Fruit fly (Drosophila melanogaster): ENCODE results near the gene ksh.

Gene ksh

DNA sequence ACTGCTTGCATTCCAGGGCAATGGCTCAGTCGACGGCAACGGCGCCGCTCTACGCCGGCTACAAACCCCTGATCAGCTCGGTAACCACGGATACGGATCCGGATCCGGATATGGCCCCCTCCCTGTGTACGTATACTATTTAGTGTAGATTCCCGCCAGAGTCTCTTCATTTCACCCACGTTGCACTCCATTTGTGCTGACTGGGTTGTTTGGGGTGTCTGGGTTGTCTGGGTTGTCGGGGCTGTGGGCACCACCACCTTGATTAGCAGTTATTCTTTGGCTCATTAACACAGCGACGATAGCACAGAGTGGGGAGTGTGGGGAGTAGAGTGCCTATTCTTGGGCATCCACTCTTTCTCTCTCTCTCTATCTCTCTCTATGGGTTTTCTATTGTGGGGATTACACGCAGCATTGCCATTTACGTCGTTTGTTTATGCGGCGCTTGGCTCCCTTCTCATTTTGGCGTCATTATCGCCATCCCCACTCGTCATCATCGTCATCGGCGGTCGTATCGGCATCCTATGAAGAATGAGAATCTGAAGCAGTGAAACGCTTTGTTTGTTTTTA is 4.0 kb upstream of the ksh start:
- TF ChIP-seq CG8478 (optimal IDR thresholded peaks at IDR 0.05) (no peak), psq (optimal IDR thresholded peaks at IDR 0.05) (no peak), EcR (GFP tag; optimal IDR thresholded peaks at IDR 0.05) (no peak), usp (GFP tag; optimal IDR thresholded peaks at IDR 0.05) (no peak), pan (optimal IDR thresholded peaks at IDR 0.05) (no peak), Dll (optimal IDR thresholded peaks at IDR 0.05) (no peak)

DNA sequence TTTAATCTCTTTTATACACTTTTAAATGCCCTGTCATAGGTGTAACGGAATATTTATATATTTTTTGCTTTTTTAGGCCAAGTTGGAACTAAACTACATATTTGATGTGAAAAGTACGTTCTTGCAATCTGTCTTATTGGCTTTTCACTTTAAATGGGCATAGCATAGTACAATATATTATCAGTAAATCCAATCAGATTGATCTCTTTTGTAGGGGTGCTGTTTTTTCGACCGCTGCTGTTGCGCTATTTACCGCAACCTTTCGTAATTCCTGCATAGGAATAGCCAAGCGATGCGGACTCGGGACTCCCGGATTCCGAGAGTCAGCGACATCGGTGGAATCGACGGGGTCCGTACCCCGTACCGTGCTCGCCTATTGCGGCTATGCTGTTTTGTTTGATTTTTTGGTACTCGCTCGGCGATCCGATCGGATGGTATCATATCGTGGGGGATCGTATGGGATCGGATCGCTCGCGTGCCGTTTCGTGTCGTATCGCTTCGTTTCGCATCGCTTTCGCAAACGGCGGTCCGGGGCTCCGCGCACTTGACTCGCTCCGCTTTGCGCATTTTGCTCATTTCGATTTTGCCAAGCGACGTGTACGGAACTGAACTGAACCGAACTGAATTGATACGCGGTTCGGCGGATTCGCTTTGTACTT is 3.1 kb upstream of the ksh start:
- TF ChIP-seq pan (optimal IDR thresholded peaks at IDR 0.05), result peak; percentile 40
- TF ChIP-seq usp (GFP tag; optimal IDR thresholded peaks at IDR 0.05), result no peak
- TF ChIP-seq CG8478 (optimal IDR thresholded peaks at IDR 0.05), result no peak

DNA sequence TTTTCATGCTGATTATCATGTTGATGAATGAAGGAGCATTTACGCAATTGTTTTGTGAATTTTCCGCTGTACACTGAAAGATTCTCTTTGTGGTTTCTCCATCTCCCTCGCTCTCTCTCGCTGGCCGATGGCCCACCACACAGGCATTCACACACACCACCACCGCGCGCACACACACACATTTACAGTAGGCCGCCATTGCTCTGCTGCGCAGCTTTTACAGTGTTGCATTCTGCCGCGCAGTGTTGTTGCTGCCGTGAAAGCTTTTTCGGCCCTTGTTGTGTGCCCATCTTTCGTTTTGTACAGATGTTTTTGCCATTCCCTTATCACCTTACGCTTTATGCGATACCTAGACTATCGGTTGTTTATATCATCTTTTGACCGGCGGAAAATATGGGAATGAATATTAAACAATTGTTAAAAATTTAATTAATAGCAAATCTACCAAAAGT is 2.0 kb upstream of the ksh start:
- no peak for TF ChIP-seq CG8478 (optimal IDR thresholded peaks at IDR 0.05)
- TF ChIP-seq pan (optimal IDR thresholded peaks at IDR 0.05), result no peak

DNA sequence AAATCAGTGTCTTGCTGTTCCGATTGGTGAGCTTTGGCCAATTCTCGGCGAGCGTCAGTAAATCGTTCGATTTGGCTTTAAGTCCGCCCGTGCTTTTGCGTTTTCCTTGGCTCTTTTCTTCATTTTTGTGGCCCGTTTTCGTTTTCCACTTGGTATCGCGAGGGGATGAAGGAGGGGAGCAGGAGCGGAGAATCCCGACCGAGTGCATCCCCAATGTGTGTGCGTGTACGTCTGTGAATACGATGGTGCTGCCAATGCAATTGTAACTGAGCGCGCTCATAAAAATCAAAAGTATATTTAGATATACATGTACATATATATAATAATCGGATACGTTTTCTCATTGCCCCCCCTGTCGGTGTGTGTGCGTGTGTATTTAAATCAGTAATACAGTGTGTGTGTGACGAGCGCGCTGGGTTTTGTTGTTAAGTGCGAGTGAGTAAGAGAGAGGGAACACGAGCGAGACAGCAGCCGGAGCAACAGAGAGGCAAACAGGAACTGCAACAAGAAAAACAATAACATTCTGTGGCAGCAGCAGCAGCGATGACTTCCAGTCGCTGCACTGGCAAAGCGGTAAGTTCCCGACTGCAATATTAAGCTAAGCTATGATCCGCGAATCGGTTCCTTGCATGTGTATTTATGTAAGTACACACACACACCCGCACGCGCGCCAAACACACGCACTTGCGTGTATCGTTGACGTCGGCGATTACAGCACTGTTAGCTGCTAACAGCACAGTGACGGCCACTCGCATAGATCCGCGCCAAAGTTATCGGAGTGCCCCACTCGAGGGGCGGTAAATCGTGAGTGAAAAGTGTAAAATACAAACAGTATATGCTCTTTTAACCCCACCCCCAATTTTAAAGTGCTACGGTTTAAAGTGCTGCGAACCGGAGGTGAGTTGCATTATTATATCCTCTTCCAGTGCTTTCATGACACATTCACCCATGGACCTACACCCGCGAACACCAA is 1.1 kb upstream of the ksh start:
- TF ChIP-seq CG8478 (optimal IDR thresholded peaks at IDR 0.05), result peak; percentile 92
- TF ChIP-seq pan (optimal IDR thresholded peaks at IDR 0.05), result no peak

DNA sequence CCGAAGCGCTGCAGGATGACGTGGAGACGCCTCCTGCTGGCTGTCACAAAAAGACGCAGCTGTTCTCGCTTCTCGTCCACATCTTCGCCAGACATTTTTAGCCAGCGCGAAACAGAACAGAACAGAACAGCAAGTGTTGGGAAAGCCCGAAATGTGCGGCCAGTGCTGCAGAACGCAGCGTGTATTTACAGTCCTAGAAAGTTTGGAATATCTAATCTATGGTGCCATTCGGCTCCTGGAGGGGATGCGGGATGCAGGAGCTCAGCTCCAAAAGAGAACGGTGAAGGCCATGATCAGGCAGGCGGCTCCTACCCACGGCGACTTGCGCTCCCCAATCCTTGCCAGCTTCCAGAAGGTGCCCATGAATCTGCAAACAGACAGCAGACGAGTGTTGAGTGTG is 507 bp downstream of the ksh start, which contains the start of gene CG12204:
CG12204 (minus strand) TSS at position 117 of the 400 bp plus-strand sequence.
- TF ChIP-seq EcR (GFP tag; optimal IDR thresholded peaks at IDR 0.05) (no peak), pan (optimal IDR thresholded peaks at IDR 0.05) (no peak), usp (GFP tag; optimal IDR thresholded peaks at IDR 0.05) (no peak), CG8478 (optimal IDR thresholded peaks at IDR 0.05) (no peak), Dll (optimal IDR thresholded peaks at IDR 0.05) (no peak)

DNA sequence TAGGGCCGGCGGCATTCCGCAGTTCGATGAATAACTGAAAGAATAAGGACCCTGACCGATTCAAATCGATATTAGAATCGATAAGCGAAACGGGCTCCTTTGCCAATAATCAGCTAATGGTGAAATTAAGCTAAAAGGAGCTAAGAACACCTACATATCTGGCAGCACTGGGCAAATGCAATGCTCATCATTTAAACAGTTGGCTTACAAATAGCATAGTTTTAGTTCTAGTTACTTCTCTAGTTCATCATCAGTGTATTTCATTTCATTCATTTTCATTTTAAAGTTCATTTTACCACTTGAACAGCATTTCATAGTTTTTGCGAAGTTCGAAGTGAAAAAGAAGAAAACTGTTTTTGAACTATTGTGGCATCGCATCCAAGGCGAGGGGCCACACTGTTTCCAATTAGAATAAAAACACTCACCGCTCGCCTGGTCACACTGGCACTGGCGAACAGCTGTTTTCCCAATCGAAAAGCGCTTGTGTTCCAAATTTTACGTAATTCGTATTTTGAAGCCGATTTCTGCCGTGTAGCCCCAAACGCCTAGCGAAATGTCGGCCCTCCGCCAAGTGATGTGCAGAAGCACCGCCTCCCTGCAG is 2.7 kb downstream of the ksh start, which contains the start of the genes pcm and ND-18:
pcm (minus strand) TSS at position 28 of the 601 bp plus-strand sequence.
ND-18 (plus strand) TSS at position 438 of the 601 bp plus-strand sequence.
- TF ChIP-seq Dll (optimal IDR thresholded peaks at IDR 0.05) (no peak), psq (optimal IDR thresholded peaks at IDR 0.05) (no peak), CG8478 (optimal IDR thresholded peaks at IDR 0.05) (no peak), usp (GFP tag; optimal IDR thresholded peaks at IDR 0.05) (no peak), pan (optimal IDR thresholded peaks at IDR 0.05) (no peak), EcR (GFP tag; optimal IDR thresholded peaks at IDR 0.05) (no peak)

DNA sequence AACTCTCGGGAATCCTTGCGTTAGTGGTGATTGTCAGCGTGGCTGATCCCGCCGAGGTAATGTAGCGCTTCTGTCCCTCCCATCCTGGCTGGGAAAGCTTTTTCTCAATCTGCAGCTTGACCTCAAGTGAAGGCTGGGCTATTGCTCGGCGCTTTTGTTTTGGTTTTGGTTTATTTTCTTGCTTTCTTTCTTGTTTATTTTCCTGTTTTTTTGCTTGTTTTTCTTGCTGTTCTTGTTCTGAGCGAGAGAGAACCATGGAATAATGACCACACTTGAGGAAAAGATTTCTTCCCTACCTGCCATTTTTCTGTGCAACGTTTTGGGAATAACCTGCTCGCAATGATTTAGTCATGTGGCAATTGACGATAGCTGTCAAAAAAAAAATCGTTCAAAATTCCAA is 9.7 kb downstream of the ksh start:
- no peak for TF ChIP-seq EcR (GFP tag; optimal IDR thresholded peaks at IDR 0.05)
- TF ChIP-seq psq (optimal IDR thresholded peaks at IDR 0.05), result no peak
- no peak for TF ChIP-seq usp (GFP tag; optimal IDR thresholded peaks at IDR 0.05)
- TF ChIP-seq Dll (optimal IDR thresholded peaks at IDR 0.05), result no peak
- no peak for TF ChIP-seq CG8478 (optimal IDR thresholded peaks at IDR 0.05)
- TF ChIP-seq pan (optimal IDR thresholded peaks at IDR 0.05), result no peak

DNA sequence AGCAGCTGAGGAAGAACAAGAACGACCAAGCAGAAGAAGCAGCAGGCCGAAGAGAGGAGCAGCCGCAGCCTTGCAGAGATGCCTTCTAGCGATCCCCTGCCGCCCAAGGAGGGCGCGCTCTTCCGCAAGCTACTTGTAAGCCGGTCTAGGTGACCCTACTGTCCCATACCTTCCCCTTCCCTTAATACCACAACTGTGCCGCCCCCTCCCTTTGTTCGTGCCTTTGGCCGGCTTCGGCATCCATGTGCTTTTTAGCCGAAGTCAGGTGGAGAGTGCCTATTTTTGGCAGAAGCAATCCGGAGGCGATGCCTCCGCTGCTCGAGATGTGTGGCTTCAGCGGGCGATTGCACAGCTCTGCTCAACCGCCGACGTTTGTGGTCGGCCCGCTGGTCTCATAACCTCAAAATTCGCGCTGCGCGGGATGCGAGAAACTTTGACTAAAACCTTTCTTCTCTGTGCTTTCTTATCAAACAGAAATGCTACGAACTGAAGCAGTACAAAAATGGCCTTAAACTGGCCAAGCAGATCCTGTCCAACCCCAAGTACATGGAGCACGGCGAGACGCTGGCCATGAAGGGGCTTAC is 14.2 kb downstream of the ksh start:
- TF ChIP-seq pan (optimal IDR thresholded peaks at IDR 0.05) (no peak), CG8478 (optimal IDR thresholded peaks at IDR 0.05) (no peak), usp (GFP tag; optimal IDR thresholded peaks at IDR 0.05) (no peak), psq (optimal IDR thresholded peaks at IDR 0.05) (no peak), EcR (GFP tag; optimal IDR thresholded peaks at IDR 0.05) (no peak), Dll (optimal IDR thresholded peaks at IDR 0.05) (no peak)

DNA sequence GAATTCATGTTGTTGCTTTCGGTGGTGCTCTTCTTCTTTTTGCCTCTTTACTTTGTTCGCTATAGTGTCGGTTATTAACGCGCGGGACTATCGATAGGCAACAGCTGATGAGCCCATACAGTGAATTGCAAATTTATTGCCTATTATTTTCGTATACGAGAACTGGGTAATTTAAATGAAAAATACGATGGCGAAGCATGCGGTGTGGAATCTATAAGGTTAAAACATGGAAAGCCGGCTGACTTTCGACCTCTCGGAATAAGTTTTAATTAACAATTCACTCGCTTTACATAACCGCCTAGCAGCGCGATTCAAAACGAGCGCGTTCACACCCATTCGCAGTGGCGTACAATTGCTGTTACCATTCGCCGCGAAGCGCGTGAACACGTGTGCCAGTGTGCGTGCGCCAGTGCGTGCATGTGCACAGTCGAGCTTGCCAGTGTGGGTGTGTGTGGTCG is 14.9 kb downstream of the ksh start, which contains the start of the genes Naa15-16 and mRpS14:
Naa15-16 (plus strand) TSS at position 116 of the 458 bp plus-strand sequence.
mRpS14 (minus strand) TSS at position 370 of the 458 bp plus-strand sequence.
- TF ChIP-seq pan (optimal IDR thresholded peaks at IDR 0.05) (no peak), EcR (GFP tag; optimal IDR thresholded peaks at IDR 0.05) (no peak), CG8478 (optimal IDR thresholded peaks at IDR 0.05) (no peak), Dll (optimal IDR thresholded peaks at IDR 0.05) (no peak), psq (optimal IDR thresholded peaks at IDR 0.05) (no peak), usp (GFP tag; optimal IDR thresholded peaks at IDR 0.05) (no peak)

DNA sequence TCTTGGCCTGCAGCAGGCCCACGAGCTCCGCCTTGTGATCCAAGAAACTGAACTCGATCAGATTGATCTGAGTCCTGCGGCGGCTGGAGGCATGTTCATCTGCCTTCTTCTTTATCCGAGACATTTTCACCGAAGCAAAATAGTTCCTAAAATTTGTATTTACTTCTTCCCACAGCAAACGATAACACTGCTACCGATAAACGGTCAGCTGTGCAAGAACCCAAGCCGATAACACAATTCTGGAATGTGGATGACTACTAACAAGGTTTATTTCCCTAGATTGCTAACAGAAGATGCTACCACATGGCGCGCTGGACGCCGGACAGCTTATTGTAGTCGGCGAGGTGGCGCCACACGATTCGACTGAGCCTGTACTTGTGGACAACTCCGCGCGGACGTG is 15.7 kb downstream of the ksh start, which contains the start of gene CG32533:
CG32533 (minus strand) TSS at position 278 of the 400 bp plus-strand sequence.
- TF ChIP-seq pan (optimal IDR thresholded peaks at IDR 0.05), result no peak
- TF ChIP-seq usp (GFP tag; optimal IDR thresholded peaks at IDR 0.05), result no peak
- TF ChIP-seq EcR (GFP tag; optimal IDR thresholded peaks at IDR 0.05), result no peak
- no peak for TF ChIP-seq psq (optimal IDR thresholded peaks at IDR 0.05)
- TF ChIP-seq Dll (optimal IDR thresholded peaks at IDR 0.05), result no peak
- TF ChIP-seq CG8478 (optimal IDR thresholded peaks at IDR 0.05), result no peak

DNA sequence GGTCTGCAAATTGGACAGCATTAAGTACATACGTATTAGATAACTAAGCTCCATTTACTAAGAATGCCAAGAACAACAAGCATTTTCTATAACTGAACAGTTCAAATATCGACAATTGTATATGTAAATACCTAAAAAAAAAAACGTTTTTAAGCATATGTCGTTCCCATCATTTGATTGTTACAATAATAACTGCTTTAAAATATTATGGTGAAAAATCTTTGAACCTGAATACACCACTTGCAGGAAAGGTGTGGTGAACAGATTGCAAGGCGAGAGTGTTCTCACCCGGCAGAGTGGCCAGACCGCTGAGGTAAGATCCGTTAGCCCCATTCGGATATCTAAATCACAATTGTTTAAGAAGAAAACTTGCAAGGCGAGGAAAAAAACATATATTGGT is 20.0 kb downstream of the ksh start, which contains the start of gene narya:
narya (plus strand) TSS at position 301 of the 400 bp plus-strand sequence.
- TF ChIP-seq usp (GFP tag; optimal IDR thresholded peaks at IDR 0.05) (no peak), psq (optimal IDR thresholded peaks at IDR 0.05) (no peak)

All from whole organism.